Worm (Caenorhabditis elegans) whole organism, mixed stage, embryonic: ENCODE measurements around the gene F07C3.9.

Source experiments
- ham-2 ChIP-seq: fragments of 200-800 bp; sonication (Bioruptor generic); optimal IDR thresholded peaks from 2 replicates; lab custom pipeline; 2018; ENCODE audit warnings: mild to moderate bottlenecking, missing genetic modification characterization, missing compliant biosample characterization
- lin-13 ChIP-seq: fragments of 150-350 bp; optimal IDR thresholded peaks from 2 replicates; lab custom pipeline; 2014; ENCODE audit warnings: missing biosample characterization, missing genetic modification characterization
- nhr-237 ChIP-seq: fragments of 150-350 bp; optimal IDR thresholded peaks from 2 replicates; lab custom pipeline; 2014; ENCODE audit warnings: missing biosample characterization, missing genetic modification characterization
- nhr-28 ChIP-seq: fragments of 150-350 bp; optimal IDR thresholded peaks from 2 replicates; lab custom pipeline; 2014; ENCODE audit warnings: missing biosample characterization, missing genetic modification characterization
- pha-4 ChIP-seq: fragments of 150-350 bp; optimal IDR thresholded peaks from 2 replicates; lab custom pipeline; 2018; ENCODE audit warnings: missing biosample characterization, missing genetic modification reagents, missing genetic modification characterization
- sem-2 ChIP-seq: fragments of 200-800 bp; sonication (Bioruptor generic); optimal IDR thresholded peaks from 2 replicates; lab custom pipeline; 2018; ENCODE audit warnings: mild to moderate bottlenecking, missing genetic modification characterization, missing compliant biosample characterization
- zip-8 ChIP-seq: fragments of 150-350 bp; optimal IDR thresholded peaks from 2 replicates; lab custom pipeline; 2014; ENCODE audit warnings: missing biosample characterization, missing genetic modification characterization

DNA sequence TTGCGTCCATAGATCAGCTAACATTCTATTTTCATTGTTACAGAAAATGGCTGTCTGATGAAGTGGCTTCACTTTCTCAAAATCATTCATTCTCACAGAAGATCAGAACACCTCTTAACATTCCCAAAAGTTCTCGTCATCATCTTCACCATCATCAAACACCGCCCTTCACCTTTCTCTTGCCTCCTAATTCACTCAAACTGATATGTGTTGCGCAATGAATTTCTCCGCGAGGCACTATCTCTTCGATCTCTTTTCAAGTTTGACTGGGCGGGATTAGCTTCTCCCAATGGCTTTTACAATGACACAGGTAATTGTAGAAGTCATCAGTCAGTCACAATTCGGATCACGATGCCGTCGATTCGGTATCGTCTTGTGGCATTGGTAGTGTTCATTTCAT lies 32.9 kb downstream of the F07C3.9 start, which contains the start of gene grd-6:
- TF ChIP-seq lin-13 (tag; lab: Kevin White, UChicago) (no peak), nhr-237 (no peak), zip-8 (peak; percentile 44), pha-4 (tag; lab: Kevin White, UChicago) (no peak), sem-2 (GFP tag; lab: Kevin White, UChicago) (no peak), ham-2 (GFP tag; lab: Kevin White, UChicago) (no peak), nhr-28 (no peak)
